Worm (Caenorhabditis elegans): ENCODE measurements around the gene C44H4.8.

C44H4.8 gene

ce11 chrX:14559084-14559483 lies 35.8 kb upstream of the C44H4.8 start:
- TF ChIP-seq tbx-2 (tag; optimal IDR thresholded peaks at IDR 0.05) (no peak), zag-1 (tag; optimal IDR thresholded peaks at IDR 0.05) (no peak), nhr-23 (tag; optimal IDR thresholded peaks at IDR 0.05) (no peak), nhr-43 (tag; optimal IDR thresholded peaks at IDR 0.05; ENCODE audit: poor library complexity, severe bottlenecking) (no peak), nhr-12 (tag; optimal IDR thresholded peaks at IDR 0.05) (no peak), ztf-4 (tag; optimal IDR thresholded peaks at IDR 0.05) (no peak), nhr-76 (tag; optimal IDR thresholded peaks at IDR 0.05) (no peak), eor-1 (tag; optimal IDR thresholded peaks at IDR 0.05) (no peak), mml-1 (tag; optimal IDR thresholded peaks at IDR 0.05) (no peak), elt-3 (tag; optimal IDR thresholded peaks at IDR 0.05) (no peak), mdl-1 (tag; optimal IDR thresholded peaks at IDR 0.05) (no peak), hmg-11 (tag; optimal IDR thresholded peaks at IDR 0.05) (no peak), lsy-12 (tag; optimal IDR thresholded peaks at IDR 0.05) (no peak), fkh-2 (tag; optimal IDR thresholded peaks at IDR 0.05) (no peak), nhr-11 (tag; optimal IDR thresholded peaks at IDR 0.05) (no peak), nhr-25 (tag; optimal IDR thresholded peaks at IDR 0.05) (no peak), nhr-28 (tag; optimal IDR thresholded peaks at IDR 0.05) (no peak), nhr-237 (tag; optimal IDR thresholded peaks at IDR 0.05) (no peak), ceh-82 (tag; optimal IDR thresholded peaks at IDR 0.05) (no peak)

ce11 chrX:14559519-14560296 lies 35.2 kb upstream of the C44H4.8 start:
- TF ChIP-seq ceh-16 (tag; optimal IDR thresholded peaks at IDR 0.05) (no peak), egl-27 (tag; optimal IDR thresholded peaks at IDR 0.05) (no peak), lin-39 (tag; optimal IDR thresholded peaks at IDR 0.05) (peak; percentile 27), pha-4 (tag; optimal IDR thresholded peaks at IDR 0.05) (peak; percentile 84)

ce11 chrX:14560297-14560680 lies 34.6 kb upstream of the C44H4.8 start:
- TF ChIP-seq fkh-2 (tag; optimal IDR thresholded peaks at IDR 0.05) (no peak), nhr-67 (tag; optimal IDR thresholded peaks at IDR 0.05) (no peak), fkh-10 (GFP tag; optimal IDR thresholded peaks at IDR 0.05) (peak; percentile 46), skn-1 (tag; optimal IDR thresholded peaks at IDR 0.05) (peak; percentile 74), elt-3 (tag; optimal IDR thresholded peaks at IDR 0.05) (peak in 2 of 3 experiments; percentile 6 to 53), ama-1 (optimal IDR thresholded peaks at IDR 0.05) (no peak), ceh-9 (tag; optimal IDR thresholded peaks at IDR 0.05) (no peak), lin-39 (tag; optimal IDR thresholded peaks at IDR 0.05) (peak; percentile 92), fos-1 (tag; optimal IDR thresholded peaks at IDR 0.05) (peak; percentile 87), ztf-4 (tag; optimal IDR thresholded peaks at IDR 0.05) (no peak), nhr-76 (tag; optimal IDR thresholded peaks at IDR 0.05) (peak; percentile 66), egl-27 (tag; optimal IDR thresholded peaks at IDR 0.05) (peak; percentile 59), mml-1 (tag; optimal IDR thresholded peaks at IDR 0.05) (no peak), elt-2 (tag; optimal IDR thresholded peaks at IDR 0.05) (peak; percentile 94), unc-62 (GFP tag; optimal IDR thresholded peaks at IDR 0.05) (peak; percentile 97), sea-2 (GFP tag; optimal IDR thresholded peaks at IDR 0.05) (peak; percentile 12), nhr-43 (tag; optimal IDR thresholded peaks at IDR 0.05; ENCODE audit: poor library complexity, severe bottlenecking) (peak; percentile 95), eor-1 (tag; optimal IDR thresholded peaks at IDR 0.05) (no peak), nhr-12 (tag; optimal IDR thresholded peaks at IDR 0.05) (no peak), tbx-2 (tag; optimal IDR thresholded peaks at IDR 0.05) (peak; percentile 84), nfya-1 (tag; optimal IDR thresholded peaks at IDR 0.05; ENCODE audit: insufficient read depth) (peak; percentile 84), nhr-11 (tag; optimal IDR thresholded peaks at IDR 0.05) (no peak), daf-12 (tag; optimal IDR thresholded peaks at IDR 0.05) (no peak), lin-15B (tag; optimal IDR thresholded peaks at IDR 0.05) (peak; percentile 51), pqm-1 (tag; optimal IDR thresholded peaks at IDR 0.05) (peak; percentile 85), jun-1 (tag; optimal IDR thresholded peaks at IDR 0.05) (peak; percentile 97), ceh-82 (tag; optimal IDR thresholded peaks at IDR 0.05) (peak; percentile 36), egl-5 (tag; optimal IDR thresholded peaks at IDR 0.05) (peak; percentile 70), ceh-16 (tag; optimal IDR thresholded peaks at IDR 0.05) (no peak), nhr-77 (tag; optimal IDR thresholded peaks at IDR 0.05) (peak; percentile 87), snpc-4 (tag; optimal IDR thresholded peaks at IDR 0.05) (peak; percentile 63), mdl-1 (tag; optimal IDR thresholded peaks at IDR 0.05) (peak; percentile 89), nhr-25 (tag; optimal IDR thresholded peaks at IDR 0.05) (peak; percentile 89), nhr-23 (tag; optimal IDR thresholded peaks at IDR 0.05) (peak; percentile 94), lsy-12 (tag; optimal IDR thresholded peaks at IDR 0.05) (peak; percentile 10), hmg-11 (tag; optimal IDR thresholded peaks at IDR 0.05) (peak; percentile 35), elt-1 (tag; optimal IDR thresholded peaks at IDR 0.05) (peak; percentile 54), ZK546.5 (tag; optimal IDR thresholded peaks at IDR 0.05) (no peak), ztf-11 (tag; optimal IDR thresholded peaks at IDR 0.05) (no peak), aly-2 (tag; optimal IDR thresholded peaks at IDR 0.05) (no peak), nhr-28 (tag; optimal IDR thresholded peaks at IDR 0.05) (no peak), nhr-237 (tag; optimal IDR thresholded peaks at IDR 0.05) (no peak), unc-39 (tag; optimal IDR thresholded peaks at IDR 0.05) (no peak), zag-1 (tag; optimal IDR thresholded peaks at IDR 0.05) (peak; percentile 59), R02D3.7 (tag; optimal IDR thresholded peaks at IDR 0.05) (peak; percentile 43)

All from whole organism, L3 larva.